Worm (Caenorhabditis elegans) whole organism, late embryonic: ENCODE results near the gene unc-62.
"Not testable (repeated sequence)": the region's sequence is repeated elsewhere in the genome, so short reads cannot be mapped to it uniquely, and the experiment has no call there.

ENCODE experiments used
- C08G9.2 ChIP-seq: sonication (generic microtip); optimal IDR thresholded peaks from 2 replicates; lab custom pipeline; 2016; ENCODE audit warnings: mild to moderate bottlenecking, missing genetic modification characterization, moderate library complexity, missing compliant biosample characterization
- F13H6.1 ChIP-seq: sonication (generic microtip); optimal IDR thresholded peaks from 2 replicates; lab custom pipeline; 2016; ENCODE audit warnings: missing genetic modification characterization, missing compliant biosample characterization
- K02D7.2 ChIP-seq: sonication (generic microtip); optimal IDR thresholded peaks from 2 replicates; lab custom pipeline; 2017; ENCODE audit warnings: mild to moderate bottlenecking, missing genetic modification characterization, missing compliant biosample characterization
- ama-1 ChIP-seq: fragments of 150-350 bp; optimal IDR thresholded peaks from 2 replicates; lab custom pipeline; 2014
- ceh-14 ChIP-seq: sonication (generic microtip); optimal IDR thresholded peaks from 2 replicates; lab custom pipeline; 2016; ENCODE audit warnings: missing genotype, missing genetic modification characterization, missing compliant biosample characterization
- ceh-18 ChIP-seq: sonication (generic microtip); optimal IDR thresholded peaks from 2 replicates; lab custom pipeline; 2016; ENCODE audit warnings: missing genetic modification characterization, missing compliant biosample characterization
- ceh-2 ChIP-seq: sonication (generic microtip); optimal IDR thresholded peaks from 2 replicates; lab custom pipeline; 2016; ENCODE audit warnings: missing genotype, missing genetic modification characterization, missing compliant biosample characterization
- ceh-31 ChIP-seq: sonication (generic microtip); optimal IDR thresholded peaks from 2 replicates; lab custom pipeline; 2016; ENCODE audit warnings: missing genetic modification characterization, missing compliant biosample characterization
- ceh-34 ChIP-seq: sonication (generic microtip); optimal IDR thresholded peaks from 2 replicates; lab custom pipeline; 2016; ENCODE audit warnings: mild to moderate bottlenecking, missing genetic modification characterization, missing compliant biosample characterization
- ceh-9 ChIP-seq: sonication (generic microtip); optimal IDR thresholded peaks from 2 replicates; lab custom pipeline; 2016; ENCODE audit warnings: mild to moderate bottlenecking, missing genetic modification characterization, inconsistent platforms, missing compliant biosample characterization
- dmd-4 ChIP-seq: sonication (generic microtip); optimal IDR thresholded peaks from 2 replicates; lab custom pipeline; 2016; ENCODE audit warnings: borderline replicate concordance, missing genetic modification characterization, missing compliant biosample characterization
- eyg-1 ChIP-seq: sonication (generic microtip); optimal IDR thresholded peaks from 2 replicates; lab custom pipeline; 2016; ENCODE audit warnings: missing genotype, missing genetic modification characterization, missing compliant biosample characterization
- hlh-30 ChIP-seq: sonication (generic microtip); optimal IDR thresholded peaks from 2 replicates; lab custom pipeline; 2017; ENCODE audit warnings: antibody characterized with exemption, missing genetic modification characterization, missing compliant biosample characterization; ENCODE audit not compliant: insufficient read depth
- lim-6 ChIP-seq: sonication (generic microtip); optimal IDR thresholded peaks from 2 replicates; lab custom pipeline; 2016; ENCODE audit warnings: missing genetic modification characterization, missing compliant biosample characterization
- pax-1 ChIP-seq: fragments of 150-350 bp; optimal IDR thresholded peaks from 2 replicates; lab custom pipeline; 2014; ENCODE audit warnings: missing biosample characterization, missing genetic modification characterization
- ref-2 ChIP-seq: sonication (generic microtip); optimal IDR thresholded peaks from 2 replicates; lab custom pipeline; 2016; ENCODE audit warnings: missing genetic modification characterization, missing compliant biosample characterization
- rnt-1 ChIP-seq: sonication (generic microtip); optimal IDR thresholded peaks from 2 replicates; lab custom pipeline; 2016; ENCODE audit warnings: missing genetic modification characterization, missing compliant biosample characterization
- tbx-2 ChIP-seq: sonication (generic microtip); optimal IDR thresholded peaks from 2 replicates; lab custom pipeline; 2016; ENCODE audit warnings: missing genetic modification characterization, missing compliant biosample characterization
- unc-42 ChIP-seq: sonication (generic microtip); optimal IDR thresholded peaks from 2 replicates; lab custom pipeline; 2016; ENCODE audit warnings: missing genotype, missing genetic modification characterization, missing compliant biosample characterization
- unc-86 ChIP-seq: sonication (generic microtip); optimal IDR thresholded peaks from 2 replicates; lab custom pipeline; 2016; ENCODE audit warnings: missing genetic modification characterization, missing compliant biosample characterization
- zip-5 ChIP-seq: sonication (generic microtip); optimal IDR thresholded peaks from 2 replicates; lab custom pipeline; 2016; ENCODE audit warnings: missing genetic modification characterization, missing compliant biosample characterization

Gene unc-62

ce11 chrV:4552394-4553096 is 55.3 kb downstream of the unc-62 start:
- TF ChIP-seq tbx-2 (tag; lab: Kevin White, UChicago) (peak; percentile 28), rnt-1 (tag; lab: Kevin White, UChicago) (peak; percentile 1), ceh-14 (tag; lab: Kevin White, UChicago) (peak; percentile 44), ceh-31 (peak; percentile 68), unc-42 (tag; lab: Kevin White, UChicago) (peak; percentile 17), C08G9.2 (tag; lab: Kevin White, UChicago) (peak; percentile 21), ref-2 (tag; lab: Kevin White, UChicago) (peak; percentile 9)
- TF ChIP-seq, all 69 proteins: peak for 7; not testable (repeated sequence) for 62

DNA sequence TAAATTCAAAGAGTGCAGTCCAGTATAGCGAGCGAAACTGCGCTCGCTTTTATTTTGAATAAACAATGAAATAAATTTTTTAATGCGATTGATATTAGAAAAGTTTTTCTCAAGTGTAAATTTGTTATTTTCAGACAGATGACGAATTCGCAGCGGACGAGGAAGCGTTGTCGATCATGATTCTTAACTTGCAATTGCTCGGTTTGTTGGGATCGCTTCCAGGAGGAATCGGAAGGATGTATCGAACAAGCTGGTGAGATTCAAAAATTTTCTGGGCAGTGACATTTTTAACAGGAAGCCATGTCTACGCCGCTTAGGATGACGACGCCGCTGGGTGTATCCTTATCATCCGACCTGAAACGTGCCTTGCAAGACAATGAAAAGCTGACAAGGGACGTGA is 56.3 kb downstream of the unc-62 start, which contains the start of gene Y61A9LA.12:
Y61A9LA.12 (plus strand) TSS at position 301 of the 400 bp plus-strand sequence.
- not testable (repeated sequence) for TF ChIP-seq ceh-18 (tag; lab: Kevin White, UChicago); hlh-30 (tag; lab: Kevin White, UChicago); ama-1 (lab: Kevin White, UChicago)
- TF ChIP-seq, all 69 proteins: peak for 0; not testable (repeated sequence) for 69

DNA sequence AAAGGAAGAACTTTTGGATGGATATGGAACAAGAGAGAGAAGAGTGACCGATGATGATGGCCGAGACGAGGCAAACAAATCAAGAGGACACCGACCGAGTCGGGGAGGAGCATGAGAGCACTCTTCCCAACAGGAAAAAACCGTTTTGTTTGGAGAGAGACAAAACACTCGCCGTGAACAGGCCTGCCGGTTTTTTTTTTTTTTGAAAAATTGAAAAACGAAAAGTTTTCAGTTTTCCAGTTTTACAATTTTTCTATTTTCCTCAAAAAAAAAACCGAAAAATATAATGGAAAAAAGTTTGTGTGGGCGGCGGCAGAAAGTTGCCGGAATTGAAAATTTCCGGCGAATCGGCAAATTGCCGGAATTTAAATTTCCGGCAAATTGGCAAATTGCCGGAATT is 62.4 kb downstream of the unc-62 start, which contains the start of gene Y61A9LA.7:
Y61A9LA.7 (minus strand) TSS at position 101 of the 400 bp plus-strand sequence.
- no peak for TF ChIP-seq zip-5 (tag; lab: Kevin White, UChicago)
- TF ChIP-seq C08G9.2 (tag; lab: Kevin White, UChicago) = no peak
- no peak for TF ChIP-seq ceh-9 (tag; lab: Kevin White, UChicago)
- no peak for TF ChIP-seq eyg-1 (tag; lab: Kevin White, UChicago)
- no peak for TF ChIP-seq lim-6 (tag; lab: Kevin White, UChicago)
- no peak for TF ChIP-seq F13H6.1 (tag; lab: Kevin White, UChicago)
- no peak for TF ChIP-seq ceh-31
- no peak for TF ChIP-seq ceh-34 (tag; lab: Kevin White, UChicago)
- TF ChIP-seq dmd-4 (tag; lab: Kevin White, UChicago) = no peak
- TF ChIP-seq pax-1 (tag; lab: Kevin White, UChicago) = no peak
- TF ChIP-seq, all 69 proteins: peak for 0

ce11 chrV:4560441-4560840 is 63.2 kb downstream of the unc-62 start, which contains the start of gene Y61A9LA.4:
Y61A9LA.4 (plus strand) TSS chrV:4560741.
- TF ChIP-seq K02D7.2 (tag; lab: Kevin White, UChicago); unc-86 (tag; lab: Kevin White, UChicago); ceh-2: not testable (repeated sequence)
